Worm (Caenorhabditis elegans): Measurements from ENCODE around the gene ram-5.

The ram-5 gene

DNA sequence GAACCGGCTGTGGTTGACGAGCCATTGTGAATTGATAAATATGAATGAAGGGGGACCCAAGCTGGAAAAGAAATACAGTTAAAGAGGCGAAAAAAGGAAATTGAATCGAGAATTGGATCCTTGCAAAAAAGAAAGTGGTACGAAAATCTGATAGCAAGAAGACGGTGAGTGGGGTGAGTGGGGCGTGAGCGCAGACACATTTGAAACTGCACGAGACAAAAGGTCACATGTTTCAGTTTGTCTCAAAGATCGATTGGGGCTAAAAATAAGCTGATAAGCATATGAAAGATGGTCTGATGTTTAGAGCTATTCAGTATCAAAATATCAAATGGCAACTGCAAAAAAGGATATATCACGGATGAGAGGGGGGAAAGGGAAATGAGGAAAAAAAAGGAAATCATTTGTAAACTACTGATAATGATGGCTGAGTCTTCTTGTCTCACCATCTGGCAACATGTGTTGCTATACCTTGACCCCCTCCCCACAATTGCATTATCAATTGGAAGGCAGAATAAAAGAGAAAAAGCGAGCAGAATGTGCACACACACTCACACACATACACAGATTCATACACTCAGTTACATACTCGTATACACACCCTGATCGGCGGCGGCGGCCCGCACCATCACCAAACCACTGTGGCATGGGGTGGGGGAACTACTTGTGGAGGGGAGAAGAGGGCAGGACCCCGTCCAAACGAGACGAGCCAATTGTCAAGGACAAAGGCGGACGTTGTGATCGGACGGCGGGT, 46.0 kb upstream of the ram-5 start, which contains the start of gene M163.1:
M163.1 (minus strand) TSS at position 25 of the 751 bp plus-strand sequence.
- TF ChIP-seq nfya-1 (tag; optimal IDR thresholded peaks at IDR 0.05; ENCODE audit: insufficient read depth) = peak; percentile 0
- TF ChIP-seq elt-2 (tag; optimal IDR thresholded peaks at IDR 0.05) = peak; percentile 45
- no peak for TF ChIP-seq mml-1 (tag; optimal IDR thresholded peaks at IDR 0.05)
- TF ChIP-seq fkh-10 (GFP tag; optimal IDR thresholded peaks at IDR 0.05) = no peak
- no peak for TF ChIP-seq nhr-23 (tag; optimal IDR thresholded peaks at IDR 0.05)
- TF ChIP-seq sea-2 (GFP tag; optimal IDR thresholded peaks at IDR 0.05) = no peak
- TF ChIP-seq lin-15B (tag; optimal IDR thresholded peaks at IDR 0.05) = no peak
- peak; percentile 16 for TF ChIP-seq lin-39 (tag; optimal IDR thresholded peaks at IDR 0.05)
- no peak for TF ChIP-seq ceh-82 (tag; optimal IDR thresholded peaks at IDR 0.05)
- no peak for TF ChIP-seq fkh-2 (tag; optimal IDR thresholded peaks at IDR 0.05)
- no peak for TF ChIP-seq egl-27 (tag; optimal IDR thresholded peaks at IDR 0.05)
- no peak for TF ChIP-seq ceh-28 (tag; optimal IDR thresholded peaks at IDR 0.05)
- TF ChIP-seq nhr-237 (tag; optimal IDR thresholded peaks at IDR 0.05) = no peak
- TF ChIP-seq ceh-16 (tag; optimal IDR thresholded peaks at IDR 0.05) = no peak
- TF ChIP-seq ztf-4 (tag; optimal IDR thresholded peaks at IDR 0.05) = no peak
- TF ChIP-seq unc-39 (tag; optimal IDR thresholded peaks at IDR 0.05) = no peak
- no peak for TF ChIP-seq lsy-12 (tag; optimal IDR thresholded peaks at IDR 0.05)
- TF ChIP-seq skn-1 (tag; optimal IDR thresholded peaks at IDR 0.05) = no peak
- TF ChIP-seq nhr-25 (tag; optimal IDR thresholded peaks at IDR 0.05) = peak; percentile 55
- no peak for TF ChIP-seq daf-12 (tag; optimal IDR thresholded peaks at IDR 0.05)
- peak; percentile 13 for TF ChIP-seq pqm-1 (tag; optimal IDR thresholded peaks at IDR 0.05)
- TF ChIP-seq tbx-2 (tag; optimal IDR thresholded peaks at IDR 0.05) = no peak
- no peak for TF ChIP-seq ZK546.5 (tag; optimal IDR thresholded peaks at IDR 0.05)
- TF ChIP-seq elt-3 (tag; optimal IDR thresholded peaks at IDR 0.05) = no peak
- TF ChIP-seq snpc-4 (tag; optimal IDR thresholded peaks at IDR 0.05) = no peak
- no peak for TF ChIP-seq unc-62 (GFP tag; optimal IDR thresholded peaks at IDR 0.05)
- TF ChIP-seq ztf-11 (tag; optimal IDR thresholded peaks at IDR 0.05) = no peak
- TF ChIP-seq ama-1 (optimal IDR thresholded peaks at IDR 0.05) = no peak
- TF ChIP-seq nhr-11 (tag; optimal IDR thresholded peaks at IDR 0.05) = no peak
- TF ChIP-seq nhr-12 (tag; optimal IDR thresholded peaks at IDR 0.05) = no peak
- no peak for TF ChIP-seq hmg-11 (tag; optimal IDR thresholded peaks at IDR 0.05)
- peak; percentile 21 for TF ChIP-seq mdl-1 (tag; optimal IDR thresholded peaks at IDR 0.05)
- no peak for TF ChIP-seq nhr-28 (tag; optimal IDR thresholded peaks at IDR 0.05)
- no peak for TF ChIP-seq egl-5 (tag; optimal IDR thresholded peaks at IDR 0.05)
- TF ChIP-seq jun-1 (tag; optimal IDR thresholded peaks at IDR 0.05) = no peak
- no peak for TF ChIP-seq zag-1 (tag; optimal IDR thresholded peaks at IDR 0.05)

DNA sequence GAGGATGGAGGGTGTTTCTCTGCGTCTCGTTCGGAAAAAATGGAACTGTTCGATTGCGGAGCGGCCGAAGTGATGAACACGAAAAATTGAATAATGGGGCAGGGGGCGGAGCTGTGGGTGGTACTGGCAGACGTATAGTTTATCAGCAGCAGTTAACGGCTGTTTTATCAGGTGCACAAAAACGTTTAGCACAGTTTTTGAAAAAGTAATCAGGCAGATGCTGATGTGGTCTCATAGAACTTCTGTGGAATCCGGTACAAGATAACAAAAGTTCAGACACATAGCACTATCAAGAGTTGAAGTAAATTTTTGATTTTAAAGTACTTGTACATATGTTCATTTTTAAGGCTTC, 45.4 kb upstream of the ram-5 start:
- TF ChIP-seq elt-2 (tag; optimal IDR thresholded peaks at IDR 0.05) (peak; percentile 87), jun-1 (tag; optimal IDR thresholded peaks at IDR 0.05) (peak; percentile 34), pqm-1 (tag; optimal IDR thresholded peaks at IDR 0.05) (peak; percentile 40), aly-2 (tag; optimal IDR thresholded peaks at IDR 0.05) (no peak)

DNA sequence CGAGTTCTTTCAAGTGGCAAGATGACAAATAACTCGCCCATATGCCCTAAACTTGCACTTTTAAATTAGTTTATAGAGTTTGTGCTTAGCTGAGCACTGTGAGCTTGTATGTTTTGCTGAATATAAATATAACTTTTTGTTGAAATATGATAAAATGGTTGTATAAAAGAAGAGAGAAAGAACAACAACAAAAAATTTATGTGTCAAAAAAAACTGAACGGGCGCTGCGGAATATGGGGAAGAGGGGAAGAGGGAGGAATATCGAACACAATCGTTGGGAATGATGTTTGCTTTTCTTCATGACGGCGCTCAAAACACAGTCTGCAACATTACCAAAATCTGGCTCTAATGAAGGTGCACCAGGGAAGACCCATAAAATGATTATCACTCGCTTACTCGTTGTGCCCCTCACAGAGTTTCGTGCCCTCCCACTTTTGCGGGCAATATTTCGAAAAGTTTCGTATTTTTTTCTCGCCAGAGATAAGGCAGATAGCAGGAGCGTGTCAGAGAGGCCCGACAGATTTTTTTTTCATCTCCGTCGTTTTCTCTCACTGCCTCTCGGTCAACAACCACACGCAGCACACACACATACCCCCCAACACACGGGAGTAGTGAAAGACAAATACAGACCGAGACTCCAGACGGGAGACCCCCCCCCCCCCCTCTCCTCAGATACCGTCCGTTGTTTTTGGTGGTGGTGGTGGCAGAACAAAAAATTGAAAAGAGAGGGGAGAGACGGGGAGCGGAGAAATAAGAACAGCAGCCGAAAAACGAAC, 44.2 kb upstream of the ram-5 start:
- peak; percentile 66 for TF ChIP-seq pqm-1 (tag; optimal IDR thresholded peaks at IDR 0.05)
- TF ChIP-seq egl-27 (tag; optimal IDR thresholded peaks at IDR 0.05) = peak; percentile 50
- TF ChIP-seq egl-5 (tag; optimal IDR thresholded peaks at IDR 0.05) = no peak
- TF ChIP-seq lsy-12 (tag; optimal IDR thresholded peaks at IDR 0.05) = no peak
- TF ChIP-seq eor-1 (tag; optimal IDR thresholded peaks at IDR 0.05) = no peak
- TF ChIP-seq elt-1 (tag; optimal IDR thresholded peaks at IDR 0.05) = no peak
- no peak for TF ChIP-seq fos-1 (tag; optimal IDR thresholded peaks at IDR 0.05)
- no peak for TF ChIP-seq ceh-28 (tag; optimal IDR thresholded peaks at IDR 0.05)
- no peak for TF ChIP-seq nhr-237 (tag; optimal IDR thresholded peaks at IDR 0.05)
- peak; percentile 94 for TF ChIP-seq pha-4 (tag; optimal IDR thresholded peaks at IDR 0.05)
- TF ChIP-seq nhr-12 (tag; optimal IDR thresholded peaks at IDR 0.05) = no peak
- no peak for TF ChIP-seq nhr-25 (tag; optimal IDR thresholded peaks at IDR 0.05)
- peak; percentile 35 for TF ChIP-seq hmg-11 (tag; optimal IDR thresholded peaks at IDR 0.05)
- TF ChIP-seq zag-1 (tag; optimal IDR thresholded peaks at IDR 0.05) = no peak
- peak in 2 of 3 experiments; percentile 28 to 70 for TF ChIP-seq elt-3 (tag; optimal IDR thresholded peaks at IDR 0.05)
- TF ChIP-seq elt-2 (tag; optimal IDR thresholded peaks at IDR 0.05) = peak; percentile 94
- peak; percentile 30 for TF ChIP-seq mdl-1 (tag; optimal IDR thresholded peaks at IDR 0.05)
- peak; percentile 66 for TF ChIP-seq jun-1 (tag; optimal IDR thresholded peaks at IDR 0.05)
- TF ChIP-seq tbx-2 (tag; optimal IDR thresholded peaks at IDR 0.05) = no peak
- no peak for TF ChIP-seq snpc-4 (tag; optimal IDR thresholded peaks at IDR 0.05)
- peak; percentile 56 for TF ChIP-seq nhr-77 (tag; optimal IDR thresholded peaks at IDR 0.05)
- no peak for TF ChIP-seq nhr-43 (tag; optimal IDR thresholded peaks at IDR 0.05; ENCODE audit: poor library complexity, severe bottlenecking)
- TF ChIP-seq R02D3.7 (tag; optimal IDR thresholded peaks at IDR 0.05) = peak; percentile 33
- no peak for TF ChIP-seq daf-12 (tag; optimal IDR thresholded peaks at IDR 0.05)
- TF ChIP-seq nhr-28 (tag; optimal IDR thresholded peaks at IDR 0.05) = no peak
